Worm (Caenorhabditis elegans) whole organism, young adult: Measurements from ENCODE around the gene str-158.

Experiments used
- B0336.3 ChIP-seq: fragments of 200-800 bp; sonication (Bioruptor generic); IDR thresholded peaks from 2 replicates; pipeline ENCODE4 v1.3.6; 2022; ENCODE audit warnings: missing genetic modification characterization, missing compliant biosample characterization
- C06A6.2 ChIP-seq: fragments of 200-800 bp; sonication (Bioruptor generic); conservative IDR thresholded peaks from 2 replicates; pipeline ENCODE4 v1.3.6; 2022; ENCODE audit warnings: missing genetic modification characterization, missing compliant biosample characterization
- F22D6.2 ChIP-seq: sonication (generic microtip); optimal IDR thresholded peaks from 2 replicates; lab custom pipeline; 2016; ENCODE audit warnings: mild to moderate bottlenecking, missing genetic modification characterization, missing compliant biosample characterization
- F23B12.7 ChIP-seq: sonication (generic microtip); optimal IDR thresholded peaks from 2 replicates; lab custom pipeline; 2017; ENCODE audit warnings: missing genetic modification characterization, mild to moderate bottlenecking, missing compliant biosample characterization, antibody characterized with exemption, moderate library complexity; ENCODE audit not compliant: insufficient read depth
- F33H1.4 ChIP-seq: fragments of 200-800 bp; sonication (Bioruptor generic); IDR thresholded peaks from 2 replicates; pipeline ENCODE4 v1.3.6; 2022; ENCODE audit warnings: missing genetic modification reagents, missing genetic modification characterization, missing compliant biosample characterization
- F37B4.10 ChIP-seq: fragments of 200-800 bp; sonication (Bioruptor generic); IDR thresholded peaks from 2 replicates; pipeline ENCODE4 v1.3.6; 2022; ENCODE audit warnings: missing genetic modification characterization, missing compliant biosample characterization
- T07F8.4 ChIP-seq: sonication (generic microtip); optimal IDR thresholded peaks from 2 replicates; lab custom pipeline; 2016; ENCODE audit warnings: mild to moderate bottlenecking, missing genetic modification characterization, moderate library complexity, missing compliant biosample characterization
- Y53G8AR.9 ChIP-seq: fragments of 200-800 bp; sonication (Bioruptor generic); conservative IDR thresholded peaks from 2 replicates; pipeline ENCODE4 v1.3.6; 2022; ENCODE audit warnings: missing genetic modification reagents, missing genetic modification characterization, missing compliant biosample characterization
- Y79H2A.3 ChIP-seq: fragments of 200-800 bp; sonication (Bioruptor generic); conservative IDR thresholded peaks from 2 replicates; pipeline ENCODE4 v1.3.6; 2022; ENCODE audit warnings: missing genetic modification reagents, missing genetic modification characterization, missing compliant biosample characterization
- ZK185.1 ChIP-seq: sonication (generic microtip); optimal IDR thresholded peaks from 2 replicates; lab custom pipeline; 2016; ENCODE audit warnings: mild to moderate bottlenecking, missing genetic modification characterization, missing compliant biosample characterization; ENCODE audit not compliant: poor library complexity, severe bottlenecking
- attf-5 ChIP-seq: fragments of 200-800 bp; sonication (Bioruptor generic); optimal IDR thresholded peaks from 2 replicates; lab custom pipeline; 2018; ENCODE audit warnings: mild to moderate bottlenecking, missing genetic modification characterization, missing compliant biosample characterization
- attf-6 ChIP-seq: fragments of 200-800 bp; sonication (Bioruptor generic); IDR thresholded peaks from 2 replicates; pipeline ENCODE4 v1.3.6; 2022; ENCODE audit warnings: missing genetic modification reagents, missing genetic modification characterization, missing compliant biosample characterization
- bed-2 ChIP-seq: fragments of 200-800 bp; sonication (Bioruptor generic); IDR thresholded peaks from 2 replicates; pipeline ENCODE4 v1.3.6; 2022; ENCODE audit warnings: missing genetic modification reagents, missing genetic modification characterization, missing compliant biosample characterization
- ceh-100 ChIP-seq: fragments of 200-800 bp; sonication (Bioruptor generic); IDR thresholded peaks from 2 replicates; pipeline ENCODE4 v1.3.6; 2022; ENCODE audit warnings: missing genetic modification reagents, missing genetic modification characterization, missing compliant biosample characterization
- ceh-79 ChIP-seq: sonication (generic microtip); optimal IDR thresholded peaks from 2 replicates; lab custom pipeline; 2017; ENCODE audit warnings: mild to moderate bottlenecking, missing genetic modification characterization, missing compliant biosample characterization
- dpl-1 ChIP-seq: fragments of 150-350 bp; optimal IDR thresholded peaks from 2 replicates; lab custom pipeline; 2014; ENCODE audit warnings: missing biosample characterization, missing genetic modification reagents, missing genetic modification characterization
- efl-1 ChIP-seq: fragments of 150-350 bp; optimal IDR thresholded peaks from 2 replicates; lab custom pipeline; 2014; ENCODE audit warnings: missing biosample characterization, missing genetic modification reagents, missing genetic modification characterization
- egrh-3 ChIP-seq: fragments of 200-800 bp; sonication (Bioruptor generic); IDR thresholded peaks from 2 replicates; pipeline ENCODE4 v1.3.6; 2022; ENCODE audit warnings: missing genetic modification reagents, missing genetic modification characterization, missing compliant biosample characterization
- fkh-3 ChIP-seq: sonication (generic microtip); optimal IDR thresholded peaks from 2 replicates; lab custom pipeline; 2016; ENCODE audit warnings: mild to moderate bottlenecking, missing genetic modification characterization, missing compliant biosample characterization
- hmg-20 ChIP-seq: fragments of 200-800 bp; sonication (Bioruptor generic); IDR thresholded peaks from 2 replicates; pipeline ENCODE4 v1.3.6; 2022; ENCODE audit warnings: missing genetic modification reagents, missing genetic modification characterization, missing compliant biosample characterization
- let-526 ChIP-seq: fragments of 200-800 bp; sonication (Bioruptor generic); IDR thresholded peaks from 2 replicates; pipeline ENCODE4 v1.3.6; 2022; ENCODE audit warnings: missing genetic modification reagents, missing genetic modification characterization, missing compliant biosample characterization
- lin-26 ChIP-seq: fragments of 200-800 bp; sonication (Bioruptor generic); IDR thresholded peaks from 2 replicates; pipeline ENCODE4 v1.3.6; 2022; ENCODE audit warnings: missing genetic modification reagents, missing genetic modification characterization, missing compliant biosample characterization
- lin-35 ChIP-seq, 3 experiments: fragments of 150-350 bp in 2 of 3; sonication (generic microtip) in 1 of 3; optimal IDR thresholded peaks; 2 replicates each; lab custom pipeline; 2014 to 2018; ENCODE audit warnings: missing biosample characterization in 3 of 3, missing genetic modification characterization in 3 of 3, missing genetic modification reagents in 3 of 3
- lir-1 ChIP-seq: fragments of 200-800 bp; sonication (Bioruptor generic); conservative IDR thresholded peaks from 2 replicates; pipeline ENCODE4 v1.3.6; 2022; ENCODE audit warnings: missing genetic modification reagents, missing genetic modification characterization, missing compliant biosample characterization
- lsl-1 ChIP-seq: fragments of 200-800 bp; sonication (Bioruptor generic); optimal IDR thresholded peaks from 2 replicates; lab custom pipeline; 2018; ENCODE audit warnings: mild to moderate bottlenecking, missing genetic modification characterization, moderate library complexity, missing compliant biosample characterization
- madf-10 ChIP-seq: sonication (generic microtip); optimal IDR thresholded peaks from 2 replicates; lab custom pipeline; 2016; ENCODE audit warnings: mild to moderate bottlenecking, missing genetic modification characterization, missing compliant biosample characterization
- mcd-1 ChIP-seq: fragments of 200-800 bp; sonication (Bioruptor generic); IDR thresholded peaks from 2 replicates; pipeline ENCODE4 v1.3.6; 2022; ENCODE audit warnings: missing genetic modification reagents, missing genetic modification characterization, missing compliant biosample characterization
- mxl-1 ChIP-seq: sonication (generic microtip); optimal IDR thresholded peaks from 2 replicates; lab custom pipeline; 2016; ENCODE audit warnings: missing genetic modification characterization, missing compliant biosample characterization
- nhr-179 ChIP-seq: sonication (generic microtip); optimal IDR thresholded peaks from 2 replicates; lab custom pipeline; 2016; ENCODE audit warnings: mild to moderate bottlenecking, missing genetic modification characterization, missing compliant biosample characterization
- pbrm-1 ChIP-seq: fragments of 200-800 bp; sonication (Bioruptor generic); IDR thresholded peaks from 2 replicates; pipeline ENCODE4 v1.3.6; 2022; ENCODE audit warnings: missing genetic modification reagents, missing genetic modification characterization, missing compliant biosample characterization
- rcor-1 ChIP-seq: fragments of 200-800 bp; sonication (Bioruptor generic); IDR thresholded peaks from 2 replicates; pipeline ENCODE4 v1.3.6; 2022; ENCODE audit warnings: missing genetic modification reagents, missing genetic modification characterization, missing compliant biosample characterization
- rpc-1 ChIP-seq, 2 experiments: fragments of 150-350 bp in 1 of 2; sonication (generic microtip) in 1 of 2; optimal IDR thresholded peaks; 2 replicates each; lab custom pipeline; 2014 to 2018; ENCODE audit warnings: missing biosample characterization in 1 of 2, missing genetic modification characterization in 1 of 2, missing genetic modification reagents in 1 of 2, missing genotype in 1 of 2
- snpc-3.4 ChIP-seq: sonication (generic microtip); optimal IDR thresholded peaks from 2 replicates; lab custom pipeline; 2017; ENCODE audit warnings: missing genetic modification characterization, mild to moderate bottlenecking, missing compliant biosample characterization, antibody characterized with exemption, moderate library complexity, missing genotype, missing genetic modification reagents
- tbp1 ChIP-seq: fragments of 200-800 bp; sonication (Bioruptor generic); optimal IDR thresholded peaks from 2 replicates; lab custom pipeline; 2018; ENCODE audit warnings: mild to moderate bottlenecking, missing genetic modification characterization, missing compliant biosample characterization
- tlf-1 ChIP-seq: fragments of 200-800 bp; sonication (Bioruptor generic); optimal IDR thresholded peaks from 2 replicates; lab custom pipeline; 2018; ENCODE audit warnings: mild to moderate bottlenecking, missing genetic modification characterization, missing compliant biosample characterization
- zfh-2 ChIP-seq: fragments of 200-800 bp; sonication (Bioruptor generic); conservative IDR thresholded peaks from 2 replicates; pipeline ENCODE4 v1.3.6; 2022; ENCODE audit warnings: missing genetic modification reagents, missing genetic modification characterization, missing compliant biosample characterization
- zim-3 ChIP-seq: sonication (generic microtip); optimal IDR thresholded peaks from 2 replicates; lab custom pipeline; 2017; ENCODE audit warnings: mild to moderate bottlenecking, missing genetic modification characterization, moderate library complexity, missing compliant biosample characterization
- ztf-18 ChIP-seq: sonication (generic microtip); optimal IDR thresholded peaks from 2 replicates; lab custom pipeline; 2016; ENCODE audit warnings: missing genotype, mild to moderate bottlenecking, missing genetic modification characterization, missing compliant biosample characterization
- ztf-26 ChIP-seq: sonication (generic microtip); optimal IDR thresholded peaks from 2 replicates; lab custom pipeline; 2017; ENCODE audit warnings: missing genetic modification characterization, missing compliant biosample characterization
- ztf-6 ChIP-seq: fragments of 200-800 bp; sonication (Bioruptor generic); IDR thresholded peaks from 2 replicates; pipeline ENCODE4 v1.3.6; 2022; ENCODE audit warnings: missing genetic modification reagents, missing genetic modification characterization, missing compliant biosample characterization

Gene str-158

ce11 chrIV:4917774-4918173 lies at the start of gene str-158:
Gene str-158 (plus strand): TSS chrIV:4918074.
- no peak for TF ChIP-seq lin-26 (GFP tag; lab: Robert Waterston, UW)

DNA sequence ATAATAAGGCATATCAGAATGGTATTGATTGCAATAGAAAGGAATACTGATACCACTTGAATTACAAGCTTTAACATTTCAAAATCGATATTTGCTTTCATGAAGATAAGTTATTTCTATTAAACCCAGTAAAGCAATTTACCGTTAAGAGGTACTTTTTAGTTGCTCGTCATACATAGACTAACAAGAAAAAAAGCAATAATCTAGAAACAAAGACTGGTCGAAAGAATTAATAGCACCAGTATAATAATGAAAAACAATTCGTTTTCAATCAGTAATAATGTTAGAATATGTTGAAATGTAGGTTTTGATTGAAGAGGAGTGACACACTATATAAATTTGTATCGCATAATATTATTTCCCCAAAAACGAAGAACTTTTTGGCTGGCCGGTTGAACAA lies 47.3 kb upstream of the str-158 start, which contains the start of gene str-175:
Gene str-175, minus strand, starts transcription at position 101 of the 400 bp plus-strand sequence.
- TF ChIP-seq Y79H2A.3 (GFP tag; lab: Robert Waterston, UW) (no peak), snpc-3.4 (tag; lab: Kevin White, UChicago) (no peak)

- TF ChIP-seq efl-1 (no peak), lsl-1 (GFP tag; lab: Kevin White, UChicago) (no peak), F23B12.7 (no peak), bed-2 (GFP tag; lab: Robert Waterston, UW) (no peak), tlf-1 (GFP tag; lab: Kevin White, UChicago) (no peak), ztf-26 (tag; lab: Kevin White, UChicago) (no peak), dpl-1 (GFP tag; lab: Kevin White, UChicago) (no peak), tbp1 (GFP tag; lab: Kevin White, UChicago) (no peak), rcor-1 (GFP tag; lab: Robert Waterston, UW) (no peak), zim-3 (tag; lab: Kevin White, UChicago) (no peak), mcd-1 (GFP tag; lab: Robert Waterston, UW) (no peak), B0336.3 (GFP tag; lab: Robert Waterston, UW) (no peak), zfh-2 (GFP tag; lab: Robert Waterston, UW) (no peak), mxl-1 (tag; lab: Kevin White, UChicago) (no peak)
- TF ChIP-seq, all 124 proteins: peak for 0
Observed at ce11 chrIV:4874603-4875002, 43.3 kb upstream of the str-158 start, which contains the start of gene str-174. Gene str-174 (minus strand): TSS chrIV:4874703.

ce11 chrIV:4877102-4877501 lies 40.8 kb upstream of the str-158 start, which contains the start of gene str-170:
Gene str-170 (plus strand): TSS chrIV:4877402.
- no peak for TF ChIP-seq T07F8.4 (tag; lab: Kevin White, UChicago)

ce11 chrIV:4880634-4881033 lies 37.2 kb upstream of the str-158 start:
- TF ChIP-seq F22D6.2 (tag; lab: Kevin White, UChicago) = no peak
- TF ChIP-seq attf-6 = peak; percentile 96
- TF ChIP-seq pbrm-1 (GFP tag; lab: Robert Waterston, UW) = peak; percentile 97
- no peak for TF ChIP-seq F37B4.10 (GFP tag; lab: Robert Waterston, UW)
- no peak for TF ChIP-seq attf-5 (GFP tag; lab: Kevin White, UChicago)
- no peak for TF ChIP-seq T07F8.4 (tag; lab: Kevin White, UChicago)
- TF ChIP-seq ztf-6 (GFP tag; lab: Robert Waterston, UW) = no peak
- peak; percentile 65 for TF ChIP-seq F33H1.4
- no peak for TF ChIP-seq let-526 (GFP tag; lab: Robert Waterston, UW)
- TF ChIP-seq C06A6.2 = no peak
- TF ChIP-seq bed-2 (GFP tag; lab: Robert Waterston, UW) = no peak
- TF ChIP-seq lir-1 (GFP tag; lab: Robert Waterston, UW) = peak; percentile 77
- no peak for TF ChIP-seq ceh-79 (tag; lab: Kevin White, UChicago)
- no peak for TF ChIP-seq nhr-179 (tag; lab: Kevin White, UChicago)
- TF ChIP-seq hmg-20 (GFP tag; lab: Robert Waterston, UW) = no peak; the same call in 1 of the 2 replicates
- TF ChIP-seq mxl-1 (tag; lab: Kevin White, UChicago) = peak; percentile 13
- 0 out of 2 replicates have a peak, but pooled peaks have one; percentile 26 for TF ChIP-seq egrh-3
- TF ChIP-seq fkh-3 (tag; lab: Kevin White, UChicago) = no peak
- TF ChIP-seq ceh-100 (GFP tag; lab: Robert Waterston, UW) = peak; percentile 55
- TF ChIP-seq rpc-1 (optimal IDR thresholded peaks at IDR 0.05; lab: Kevin White, UChicago) = no peak
- TF ChIP-seq rpc-1 (tag; optimal IDR thresholded peaks at IDR 0.05; lab: Kevin White, UChicago) = peak; percentile 25
- no peak for TF ChIP-seq lin-35 (GFP tag; optimal IDR thresholded peaks at IDR 0.05; lab: Kevin White, UChicago)
- TF ChIP-seq lsl-1 (GFP tag; lab: Kevin White, UChicago) = peak; percentile 75
- no peak for TF ChIP-seq madf-10
- peak; percentile 78 for TF ChIP-seq Y53G8AR.9 (GFP tag; lab: Robert Waterston, UW)
- peak; percentile 46 for TF ChIP-seq ztf-18 (tag; lab: Kevin White, UChicago)
- no peak for TF ChIP-seq ZK185.1 (tag; lab: Kevin White, UChicago)
